Worm (Caenorhabditis elegans): ENCODE measurements around the gene F19G12.1.

DNA sequence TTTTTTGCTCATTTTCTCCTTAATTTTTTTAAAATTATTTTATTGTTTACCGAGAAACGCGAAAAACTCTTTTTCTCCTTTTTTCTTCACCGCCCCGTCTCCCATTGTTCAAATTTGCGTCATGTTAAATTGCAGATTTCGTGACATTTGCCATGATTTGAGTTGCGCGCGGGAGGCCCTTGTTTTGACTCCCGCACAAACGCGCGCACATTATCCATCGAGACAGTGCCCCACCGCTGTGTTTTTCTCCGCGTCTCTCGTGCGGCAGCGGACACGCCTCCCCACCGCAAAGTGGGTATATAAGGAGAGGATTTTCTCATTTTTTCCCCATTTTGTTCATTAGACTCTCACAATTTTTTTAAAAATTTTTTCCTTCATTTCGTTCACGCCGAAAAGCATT, 45.2 kb downstream of the F19G12.1 start:
- no peak for TF ChIP-seq ama-1 (optimal IDR thresholded peaks at IDR 0.05)
- TF ChIP-seq hnd-1 (tag; optimal IDR thresholded peaks at IDR 0.05), result no peak
- no peak for TF ChIP-seq pes-1 (GFP tag; IDR thresholded peaks at IDR 0.05)
- TF ChIP-seq ets-7 (tag; optimal IDR thresholded peaks at IDR 0.05), result no peak
- no peak for TF ChIP-seq ceh-36 (tag; optimal IDR thresholded peaks at IDR 0.05)
- no peak for TF ChIP-seq F13C5.2 (tag; optimal IDR thresholded peaks at IDR 0.05)
- no peak for TF ChIP-seq scrt-1 (GFP tag; IDR thresholded peaks at IDR 0.05)
- no peak for TF ChIP-seq hmg-4 (GFP tag; optimal IDR thresholded peaks at IDR 0.05)
- TF ChIP-seq tra-4 (tag; optimal IDR thresholded peaks at IDR 0.05), result no peak
- TF ChIP-seq flt-1 (GFP tag; IDR thresholded peaks at IDR 0.05), result no peak

Data from whole organism, early embryonic.